Fruit fly (Drosophila melanogaster) whole organism, pupa: Measurements from ENCODE around the gene CG34148.

Experiments
- CG10348 ChIP-seq: fragments of 200-800 bp; sonication (Bioruptor generic); IDR thresholded peaks from 2 replicates; pipeline ENCODE4 v1.3.6; 2022; ENCODE audit warnings: missing biosample characterization, missing genetic modification characterization
- CG13204 ChIP-seq: fragments of 200-800 bp; sonication (Bioruptor generic); optimal IDR thresholded peaks from 2 replicates; lab custom pipeline; 2018; ENCODE audit warnings: missing biosample characterization, mild to moderate bottlenecking, missing genetic modification characterization, moderate library complexity
- CG32121 ChIP-seq: fragments of 200-800 bp; sonication (Bioruptor generic); IDR thresholded peaks from 2 replicates; pipeline ENCODE4 v1.3.6; 2022; ENCODE audit warnings: missing biosample characterization, missing genetic modification characterization
- Pif1A ChIP-seq: fragments of 200-800 bp; sonication (Bioruptor generic); optimal IDR thresholded peaks from 3 replicates; lab custom pipeline; 2016; ENCODE audit warnings: missing biosample characterization, missing genetic modification characterization
- Snoo ChIP-seq: fragments of 200-800 bp; sonication (Bioruptor generic); optimal IDR thresholded peaks from 3 replicates; lab custom pipeline; 2017; ENCODE audit warnings: missing biosample characterization, mild to moderate bottlenecking, missing genetic modification characterization, inconsistent platforms
- gl ChIP-seq: fragments of 200-800 bp; sonication (Bioruptor generic); optimal IDR thresholded peaks from 2 replicates; lab custom pipeline; 2018; ENCODE audit warnings: missing biosample characterization, mild to moderate bottlenecking, missing genetic modification characterization

DNA sequence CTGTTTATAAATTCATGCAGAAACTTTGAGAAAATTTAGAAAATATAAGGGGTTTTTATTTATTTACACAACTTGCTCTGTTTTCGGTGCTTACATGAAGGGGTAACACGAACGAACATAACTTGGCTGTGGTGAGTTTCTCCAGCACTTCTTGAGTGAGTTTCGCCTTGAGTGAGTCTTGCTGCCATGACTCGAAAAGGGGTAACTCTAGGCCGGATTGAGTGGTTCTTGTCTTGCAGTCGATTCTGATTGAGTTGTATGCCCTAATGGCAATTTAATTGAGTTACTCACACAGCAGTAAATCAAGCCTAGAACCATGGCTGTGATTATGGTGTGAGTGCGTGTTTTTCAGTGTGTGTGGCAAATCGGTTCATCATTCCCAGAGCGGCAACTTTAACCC is 49.7 kb upstream of the CG34148 start:
- TF ChIP-seq Snoo (no peak), gl (tag; lab: Kevin White, UChicago) (no peak), CG32121 (GFP tag; lab: Robert Waterston, UW) (no peak), Pif1A (no peak), CG10348 (GFP tag; lab: Robert Waterston, UW) (no peak), CG13204 (no peak)
